Worm (Caenorhabditis elegans): Measurements from ENCODE around the gene C08B6.2.

DNA sequence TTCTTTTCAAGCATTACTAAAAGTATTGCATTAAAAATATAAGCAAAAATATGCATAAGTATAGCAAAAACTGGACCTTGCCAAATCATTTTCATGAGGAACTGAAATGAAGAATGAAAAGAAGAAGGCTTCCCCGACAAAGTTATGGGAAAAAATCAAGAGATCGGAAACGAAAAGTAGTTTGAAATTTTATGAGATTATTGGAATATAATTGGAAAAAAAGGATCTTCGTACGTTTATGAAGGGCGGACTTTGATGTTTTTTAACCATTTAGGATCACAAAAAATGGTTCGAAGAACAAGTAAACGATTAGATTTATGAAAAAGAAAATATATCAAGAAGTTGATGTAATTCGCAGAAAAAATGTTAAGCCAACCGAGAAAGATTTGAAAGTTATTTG lies 15.4 kb downstream of the C08B6.2 start, which contains the start of gene srxa-18:
- no peak for TF ChIP-seq set-16 (GFP tag; IDR thresholded peaks at IDR 0.05)
- no peak for TF ChIP-seq ama-1 (optimal IDR thresholded peaks at IDR 0.05)
- no peak for TF ChIP-seq F26F4.8 (GFP tag; conservative IDR thresholded peaks at IDR 0.05)
- TF ChIP-seq daf-19 (GFP tag; conservative IDR thresholded peaks at IDR 0.05) = no peak
- no peak for TF ChIP-seq daf-16 (GFP tag; optimal IDR thresholded peaks at IDR 0.05)
- no peak for TF ChIP-seq daf-16 (tag; optimal IDR thresholded peaks at IDR 0.05)
- no peak for TF ChIP-seq nhr-76 (tag; optimal IDR thresholded peaks at IDR 0.05)
- no peak for TF ChIP-seq mep-1 (tag; optimal IDR thresholded peaks at IDR 0.05)
- TF ChIP-seq fkh-10 (GFP tag; optimal IDR thresholded peaks at IDR 0.05) = no peak
- TF ChIP-seq lin-13 (GFP tag; optimal IDR thresholded peaks at IDR 0.05) = no peak
- TF ChIP-seq ceh-44 (GFP tag; IDR thresholded peaks at IDR 0.05) = no peak
- no peak for TF ChIP-seq unc-62 (GFP tag; optimal IDR thresholded peaks at IDR 0.05 in 1 of 2)
- no peak for TF ChIP-seq unc-62 (tag; optimal IDR thresholded peaks at IDR 0.05)
- TF ChIP-seq aha-1 (tag) = no peak
- no peak for TF ChIP-seq mxl-2 (GFP tag; conservative IDR thresholded peaks at IDR 0.05)
